Worm (Caenorhabditis elegans) whole organism, L3 larva: Measurements from ENCODE around the gene mutd-1.

Experiments used
- ama-1 ChIP-seq: fragments of 150-350 bp; optimal IDR thresholded peaks from 2 replicates; lab custom pipeline; 2018
- ceh-28 ChIP-seq: fragments of 150-350 bp; optimal IDR thresholded peaks from 2 replicates; lab custom pipeline; 2014; ENCODE audit warnings: missing biosample characterization, missing genetic modification reagents, missing genetic modification characterization
- eor-1 ChIP-seq, 2 experiments: fragments of 150-350 bp; optimal IDR thresholded peaks; 2 replicates each; lab custom pipeline; 2014 to 2018; ENCODE audit warnings: missing biosample characterization in 2 of 2, missing genetic modification characterization in 2 of 2
- fkh-10 ChIP-seq: sonication (generic microtip); optimal IDR thresholded peaks from 2 replicates; lab custom pipeline; 2017; ENCODE audit warnings: missing biosample characterization, missing genetic modification reagents, missing genetic modification characterization
- mdl-1 ChIP-seq: fragments of 150-350 bp; optimal IDR thresholded peaks from 2 replicates; lab custom pipeline; 2014; ENCODE audit warnings: missing biosample characterization, missing genetic modification characterization
- nhr-11 ChIP-seq: fragments of 150-350 bp; optimal IDR thresholded peaks from 2 replicates; lab custom pipeline; 2014; ENCODE audit warnings: missing biosample characterization, missing genetic modification characterization
- nhr-12 ChIP-seq: fragments of 150-350 bp; optimal IDR thresholded peaks from 2 replicates; lab custom pipeline; 2014; ENCODE audit warnings: missing biosample characterization, missing genetic modification characterization
- nhr-23 ChIP-seq: fragments of 150-350 bp; optimal IDR thresholded peaks from 2 replicates; lab custom pipeline; 2014; ENCODE audit warnings: missing biosample characterization, missing genetic modification reagents, missing genetic modification characterization
- nhr-28 ChIP-seq: fragments of 150-350 bp; optimal IDR thresholded peaks from 2 replicates; lab custom pipeline; 2014; ENCODE audit warnings: missing biosample characterization, missing genetic modification characterization
- unc-39 ChIP-seq: sonication (generic microtip); optimal IDR thresholded peaks from 4 replicates; lab custom pipeline; 2017; ENCODE audit warnings: missing biosample characterization, missing genetic modification characterization
- unc-62 ChIP-seq: fragments of 150-350 bp; sonication (generic microtip); optimal IDR thresholded peaks from 4 replicates; lab custom pipeline; 2014; ENCODE audit warnings: missing biosample characterization, missing genetic modification reagents, missing genetic modification characterization

DNA sequence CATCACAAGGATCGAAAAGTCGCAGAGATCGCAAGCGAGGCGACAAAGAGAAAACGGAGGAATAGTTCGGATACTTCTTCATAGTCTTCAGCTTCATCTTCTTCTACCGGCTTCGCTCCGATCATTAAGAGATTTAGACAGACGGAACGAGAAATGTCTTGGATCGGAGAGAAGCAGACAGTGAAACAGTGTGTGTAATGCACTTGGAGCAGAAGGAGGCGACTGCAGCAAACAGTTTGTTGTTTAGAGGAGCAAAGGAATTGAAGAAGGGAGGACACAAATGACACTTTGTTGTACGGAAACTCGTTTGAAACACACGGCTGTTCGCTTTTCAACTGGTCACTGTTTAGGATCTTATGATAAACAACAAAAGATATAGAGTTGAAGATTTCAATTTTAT lies 34.5 kb downstream of the mutd-1 start:
- no peak for TF ChIP-seq fkh-10
- TF ChIP-seq mdl-1, result no peak
- no peak for TF ChIP-seq eor-1 (tag; optimal IDR thresholded peaks at IDR 0.05; lab: Kevin White, UChicago)
- no peak for TF ChIP-seq nhr-28 (tag; lab: Kevin White, UChicago)
- TF ChIP-seq unc-39 (tag; lab: Kevin White, UChicago), result no peak
- no peak for TF ChIP-seq ama-1 (lab: Kevin White, UChicago)
- no peak for TF ChIP-seq unc-62 (GFP tag; lab: Kevin White, UChicago)
- no peak for TF ChIP-seq nhr-11
- no peak for TF ChIP-seq nhr-23
- TF ChIP-seq ceh-28 (tag; lab: Kevin White, UChicago), result no peak
- TF ChIP-seq nhr-12 (tag; lab: Kevin White, UChicago), result no peak
